Fruit fly (Drosophila melanogaster) Kc167 (cell line): Measurements from ENCODE around the gene CG32971.

Experiments used
- Myc ChIP-seq: fragments of >200 bp; optimal IDR thresholded peaks from 2 replicates; lab custom pipeline; 2017; ENCODE audit warnings: missing external identifiers
- Sin3A ChIP-seq: fragments of >200 bp; optimal IDR thresholded peaks from 2 replicates; lab custom pipeline; 2018; ENCODE audit warnings: missing external identifiers
- h ChIP-seq: fragments of >200 bp; optimal IDR thresholded peaks from 3 replicates; lab custom pipeline; 2018; ENCODE audit warnings: missing external identifiers
- insv ChIP-seq: fragments of >200 bp; optimal IDR thresholded peaks from 3 replicates; lab custom pipeline; 2018; ENCODE audit warnings: missing external identifiers
- psq ChIP-seq: fragments of >200 bp; optimal IDR thresholded peaks from 2 replicates; lab custom pipeline; 2017; ENCODE audit warnings: missing external identifiers
- ttk ChIP-seq: sonication (Bioruptor generic); optimal IDR thresholded peaks from 2 replicates; lab custom pipeline; 2017; ENCODE audit warnings: missing external identifiers

CG32971 gene

DNA sequence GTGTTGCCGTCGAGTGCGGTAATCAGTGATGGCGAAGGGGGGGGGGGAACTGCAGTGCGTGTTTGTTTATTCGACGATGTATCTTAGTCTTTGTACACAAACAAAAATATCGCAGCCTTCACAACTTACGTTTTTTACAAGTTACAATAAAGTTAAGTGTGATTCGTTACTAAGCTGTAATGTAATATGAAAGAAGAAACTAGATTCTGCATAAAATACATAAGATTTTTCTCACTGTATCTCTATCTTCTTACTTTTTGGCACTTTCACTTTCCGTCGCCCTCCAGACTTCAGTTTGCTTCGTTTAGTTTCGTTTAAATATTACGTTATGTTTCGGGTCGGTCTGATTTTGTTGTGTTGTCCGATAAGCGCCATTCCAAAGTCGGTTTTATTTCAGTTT, 29.1 kb upstream of the CG32971 start:
- no peak for TF ChIP-seq Myc (lab: Kevin White, UChicago)
- no peak for TF ChIP-seq h (lab: Kevin White, UChicago)
- no peak for TF ChIP-seq psq (lab: Kevin White, UChicago)
- TF ChIP-seq Sin3A (lab: Kevin White, UChicago), result no peak
- TF ChIP-seq ttk (lab: Kevin White, UChicago), result no peak
- no peak for TF ChIP-seq insv (lab: Kevin White, UChicago)

DNA sequence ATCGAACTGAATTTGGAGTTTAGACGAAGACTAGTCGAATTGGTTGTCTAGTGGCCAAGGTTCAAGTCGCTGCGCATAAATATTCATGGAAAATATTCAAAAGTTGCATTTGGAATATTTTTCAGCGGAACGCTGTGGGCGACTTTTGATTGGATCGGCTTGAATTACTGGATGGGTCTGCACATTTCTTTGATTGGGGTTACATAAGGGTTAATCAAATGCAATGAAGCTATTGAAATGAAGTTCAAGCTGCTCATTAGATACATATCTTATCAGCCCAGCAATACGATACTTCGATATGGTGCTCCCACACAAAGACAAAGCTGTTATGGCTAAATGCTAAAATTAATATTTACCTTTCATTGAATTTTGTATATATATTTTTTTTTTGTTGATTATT, 28.6 kb upstream of the CG32971 start:
- TF ChIP-seq h (lab: Kevin White, UChicago) (no peak), Myc (lab: Kevin White, UChicago) (no peak), Sin3A (lab: Kevin White, UChicago) (no peak), insv (lab: Kevin White, UChicago) (no peak)

DNA sequence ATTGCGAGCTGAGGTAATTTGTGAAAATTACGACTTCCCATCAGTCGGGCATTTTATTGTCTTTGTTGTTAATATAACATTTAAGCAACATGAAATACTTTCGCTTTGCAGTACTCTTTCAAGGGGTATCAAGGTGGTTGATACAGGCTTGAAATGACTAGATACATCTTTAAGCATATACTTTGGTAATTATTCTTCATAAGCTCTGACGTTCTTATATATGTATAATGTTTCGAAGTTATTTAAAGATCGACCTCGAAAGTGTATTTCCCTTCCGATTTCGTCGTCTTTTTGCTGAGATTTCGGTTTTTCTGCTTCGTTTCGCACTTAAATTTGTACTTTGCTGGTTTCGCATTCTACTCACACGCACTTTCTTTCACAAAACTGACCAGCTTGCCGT, 26.8 kb upstream of the CG32971 start:
- TF ChIP-seq insv (lab: Kevin White, UChicago), result no peak
- TF ChIP-seq Myc (lab: Kevin White, UChicago), result no peak
- TF ChIP-seq psq (lab: Kevin White, UChicago), result no peak
- no peak for TF ChIP-seq ttk (lab: Kevin White, UChicago)
- no peak for TF ChIP-seq Sin3A (lab: Kevin White, UChicago)

DNA sequence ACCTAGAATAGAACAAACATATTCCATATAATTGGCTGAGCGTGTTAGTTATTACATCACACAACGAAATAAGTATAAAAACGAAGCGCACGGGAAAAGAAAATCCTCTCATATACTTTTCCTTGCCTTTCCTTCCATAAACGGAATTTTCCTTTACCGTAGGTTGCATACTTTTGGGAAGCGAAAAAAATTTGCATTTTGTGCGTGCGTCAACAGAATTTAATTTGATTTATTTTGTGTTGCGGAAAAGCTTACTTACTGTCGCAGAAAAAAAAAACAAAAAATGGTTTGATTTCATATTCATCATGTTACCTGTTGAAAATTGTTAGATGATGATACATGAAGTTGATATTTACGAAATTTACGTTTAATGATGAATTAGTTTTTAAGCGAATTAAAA, 22.8 kb upstream of the CG32971 start:
- TF ChIP-seq psq (lab: Kevin White, UChicago), result no peak
- no peak for TF ChIP-seq Sin3A (lab: Kevin White, UChicago)
- TF ChIP-seq insv (lab: Kevin White, UChicago), result no peak
- no peak for TF ChIP-seq h (lab: Kevin White, UChicago)
- no peak for TF ChIP-seq ttk (lab: Kevin White, UChicago)
- no peak for TF ChIP-seq Myc (lab: Kevin White, UChicago)

DNA sequence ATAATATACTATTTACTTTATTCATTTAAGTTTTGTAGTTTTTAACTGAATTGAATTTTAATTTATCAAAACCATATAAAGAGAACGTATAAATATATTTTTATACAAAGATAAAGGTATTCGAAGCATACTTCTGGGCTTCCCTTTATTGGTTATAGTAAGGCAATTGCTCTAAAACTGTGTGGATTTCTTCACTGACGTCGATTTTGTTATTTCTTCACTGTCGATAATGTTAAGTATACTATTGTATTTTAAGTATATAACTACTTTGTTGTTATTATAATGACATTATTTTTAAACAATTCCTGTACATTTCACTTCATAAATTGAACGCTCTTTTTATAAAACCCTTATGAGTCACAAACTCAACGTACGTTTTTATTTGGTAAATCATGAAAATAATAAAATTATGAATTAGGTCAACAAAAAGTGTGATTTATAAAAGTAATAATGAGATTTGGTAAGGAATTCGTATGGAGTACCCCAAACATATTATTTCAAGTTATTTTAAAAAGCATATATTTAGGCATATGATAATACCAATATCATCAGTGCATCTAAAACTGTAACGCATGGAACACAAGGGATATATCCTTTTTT, 22.2 kb upstream of the CG32971 start:
- no peak for TF ChIP-seq ttk (lab: Kevin White, UChicago)
- no peak for TF ChIP-seq h (lab: Kevin White, UChicago)
- TF ChIP-seq Sin3A (lab: Kevin White, UChicago), result no peak
- no peak for TF ChIP-seq Myc (lab: Kevin White, UChicago)
- no peak for TF ChIP-seq psq (lab: Kevin White, UChicago)
- TF ChIP-seq insv (lab: Kevin White, UChicago), result no peak

DNA sequence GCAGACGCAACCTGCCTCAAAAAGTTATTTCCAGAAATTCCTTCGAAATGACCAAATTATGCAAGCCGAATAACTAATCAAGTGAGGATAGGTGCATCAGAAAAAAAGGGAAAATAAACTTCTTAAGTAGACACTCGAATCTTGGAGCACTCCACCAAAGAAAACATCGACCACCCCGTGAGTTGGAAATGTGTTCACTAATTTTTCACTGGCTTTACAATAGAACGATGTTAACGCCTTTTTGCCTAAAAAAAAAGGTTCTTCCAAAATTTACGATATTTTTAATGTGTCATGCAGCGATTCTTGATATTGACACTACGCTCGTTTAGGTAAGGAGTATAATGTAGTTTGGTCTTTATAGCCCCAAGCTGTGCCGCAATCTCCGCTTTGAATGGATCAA, 16.0 kb upstream of the CG32971 start:
- TF ChIP-seq insv (lab: Kevin White, UChicago) (no peak), ttk (lab: Kevin White, UChicago) (no peak), h (lab: Kevin White, UChicago) (no peak), Sin3A (lab: Kevin White, UChicago) (no peak), psq (lab: Kevin White, UChicago) (no peak), Myc (lab: Kevin White, UChicago) (no peak)

DNA sequence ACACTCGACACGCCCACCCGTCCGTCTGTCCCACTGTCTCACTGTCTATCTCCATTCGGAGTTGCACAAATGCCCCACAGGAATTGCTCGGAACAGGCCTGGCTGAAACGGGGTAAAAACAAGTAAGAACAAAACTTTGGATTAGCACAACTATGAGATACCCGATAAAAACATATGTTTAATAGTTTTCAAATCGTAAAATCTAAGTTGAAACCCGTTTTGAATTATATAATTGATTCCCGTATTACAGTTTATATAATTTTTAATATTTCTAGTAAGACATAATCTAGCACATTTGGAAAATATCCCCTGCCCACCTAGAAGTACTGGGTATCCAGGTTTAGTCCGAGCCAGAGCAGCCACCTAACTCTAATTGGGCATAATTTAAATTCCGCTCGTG, 14.8 kb upstream of the CG32971 start:
- no peak for TF ChIP-seq h (lab: Kevin White, UChicago)
- TF ChIP-seq insv (lab: Kevin White, UChicago), result no peak
- TF ChIP-seq Sin3A (lab: Kevin White, UChicago), result no peak
- TF ChIP-seq psq (lab: Kevin White, UChicago), result no peak
- no peak for TF ChIP-seq Myc (lab: Kevin White, UChicago)

DNA sequence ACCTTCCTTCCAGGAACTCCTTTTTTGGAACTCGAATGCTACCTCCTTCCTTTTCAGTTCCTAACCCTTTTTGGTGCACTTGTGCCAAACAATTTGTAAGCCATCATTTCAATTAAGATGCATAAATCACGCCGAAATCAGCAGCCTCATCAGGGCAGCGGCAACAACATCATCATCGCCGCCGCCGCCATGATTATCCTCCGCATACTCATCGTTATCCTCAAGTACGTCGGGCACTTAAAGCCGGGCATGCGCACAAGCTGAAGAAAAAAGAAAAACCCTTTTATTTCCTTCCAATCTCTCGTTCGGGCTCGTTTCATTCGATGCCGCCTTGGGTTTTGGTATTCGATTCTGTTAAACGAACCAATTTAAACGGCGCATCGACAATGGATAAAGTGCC, 13.7 kb upstream of the CG32971 start:
- TF ChIP-seq Myc (lab: Kevin White, UChicago) (no peak), psq (lab: Kevin White, UChicago) (no peak), insv (lab: Kevin White, UChicago) (no peak), h (lab: Kevin White, UChicago) (no peak), ttk (lab: Kevin White, UChicago) (no peak), Sin3A (lab: Kevin White, UChicago) (no peak)

DNA sequence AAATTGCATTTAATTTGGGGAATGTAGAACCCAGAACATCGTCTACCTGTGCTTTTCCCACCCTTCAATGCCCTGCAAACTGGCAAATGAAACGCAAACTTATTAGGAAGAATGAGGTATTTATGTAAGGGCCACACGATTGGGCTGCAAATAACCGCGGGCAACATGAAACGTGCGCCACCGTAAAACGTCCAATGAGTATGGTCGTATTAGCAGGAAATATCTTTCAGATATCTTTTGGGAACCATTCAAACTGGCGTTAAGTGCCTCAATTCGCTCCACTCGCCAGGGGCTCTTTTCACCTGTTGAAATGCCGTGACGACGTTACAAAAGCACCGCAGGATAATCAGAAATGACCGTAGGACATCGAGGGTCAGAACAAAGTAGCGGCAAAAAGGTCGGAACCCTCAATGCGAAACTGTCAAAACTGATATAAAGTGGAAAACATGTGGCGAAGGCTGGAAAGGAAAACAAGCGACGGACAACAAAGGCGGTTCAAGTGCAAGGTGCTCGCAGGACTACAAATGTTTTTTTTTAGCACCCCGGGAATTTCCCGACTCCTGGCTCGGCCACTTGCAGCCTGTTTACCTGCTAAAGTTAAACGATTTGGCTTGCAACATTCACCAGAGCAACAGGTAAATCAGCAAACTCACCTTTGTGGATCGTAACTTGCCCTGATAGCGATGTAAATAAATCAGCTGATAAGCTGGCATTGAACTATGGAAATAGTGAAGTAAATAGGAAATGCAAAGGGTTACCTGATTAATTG, 12.7 kb upstream of the CG32971 start:
- TF ChIP-seq ttk (lab: Kevin White, UChicago), result no peak
- no peak for TF ChIP-seq insv (lab: Kevin White, UChicago)
- TF ChIP-seq psq (lab: Kevin White, UChicago), result no peak
- TF ChIP-seq Sin3A (lab: Kevin White, UChicago), result no peak
- TF ChIP-seq Myc (lab: Kevin White, UChicago), result no peak
- TF ChIP-seq h (lab: Kevin White, UChicago), result no peak

DNA sequence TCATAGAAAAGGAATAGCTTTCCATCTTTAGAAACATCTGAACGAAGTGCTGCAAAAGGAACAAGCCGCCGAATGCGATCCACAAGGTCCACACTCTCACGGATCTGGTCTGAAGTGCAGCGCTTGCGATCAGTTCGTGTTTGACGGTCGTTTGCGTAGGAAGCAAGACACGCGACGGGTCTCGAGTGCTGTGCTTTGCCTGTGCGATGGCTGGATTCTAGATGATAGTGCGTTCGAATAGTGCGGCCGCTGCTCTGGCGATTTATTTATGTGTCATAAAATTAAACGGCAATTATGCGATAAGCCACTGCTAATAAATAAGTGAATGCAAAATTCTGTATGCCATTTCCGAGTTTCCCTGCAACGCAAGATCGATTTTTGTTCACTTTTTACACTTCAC, 11.7 kb upstream of the CG32971 start, which contains the start of gene wb:
Gene wb (plus strand): TSS at position 132 of the 400 bp plus-strand sequence.
- no peak for TF ChIP-seq insv (lab: Kevin White, UChicago)
- no peak for TF ChIP-seq h (lab: Kevin White, UChicago)
- TF ChIP-seq ttk (lab: Kevin White, UChicago), result no peak
- no peak for TF ChIP-seq psq (lab: Kevin White, UChicago)
- TF ChIP-seq Myc (lab: Kevin White, UChicago), result no peak
- no peak for TF ChIP-seq Sin3A (lab: Kevin White, UChicago)

DNA sequence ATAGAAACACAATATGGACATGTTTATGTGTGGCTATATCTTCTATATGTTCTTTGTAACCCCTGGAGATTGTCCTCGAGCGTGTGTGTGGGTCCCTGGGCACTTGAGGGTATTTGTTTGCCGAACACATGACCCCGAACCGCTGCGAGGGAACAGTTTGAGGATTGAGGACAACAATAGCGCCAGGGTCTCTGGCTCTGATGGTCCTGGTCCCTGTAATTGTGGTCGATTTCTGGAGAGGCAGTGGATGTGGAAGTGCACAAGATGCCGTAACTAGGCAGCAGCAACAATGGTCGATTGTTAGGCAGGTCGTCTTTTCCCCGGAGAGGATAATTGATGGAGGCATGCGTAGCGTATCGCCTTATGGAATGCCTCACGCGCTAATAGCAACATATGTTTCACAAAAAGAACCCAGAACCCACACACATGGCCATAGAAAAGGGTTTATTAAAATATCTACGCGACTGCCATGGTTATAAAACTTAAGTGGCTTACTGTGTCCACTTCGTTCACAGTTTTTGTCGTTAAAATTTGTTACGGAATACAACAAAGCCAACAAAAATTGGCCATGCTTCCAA, 9.5 kb upstream of the CG32971 start:
- no peak for TF ChIP-seq psq (lab: Kevin White, UChicago)
- TF ChIP-seq ttk (lab: Kevin White, UChicago), result no peak
- TF ChIP-seq h (lab: Kevin White, UChicago), result no peak
- TF ChIP-seq Myc (lab: Kevin White, UChicago), result no peak
- TF ChIP-seq Sin3A (lab: Kevin White, UChicago), result no peak
- TF ChIP-seq insv (lab: Kevin White, UChicago), result no peak
